Worm (Caenorhabditis elegans): ENCODE measurements around the gene T05D4.5.

Gene T05D4.5

ce11 chrIII:13563583-13563982, 17.1 kb upstream of the T05D4.5 start:
- TF ChIP-seq C34F6.9 (tag; optimal IDR thresholded peaks at IDR 0.05) (no peak), nhr-237 (tag; optimal IDR thresholded peaks at IDR 0.05) (no peak), unc-62 (GFP tag; optimal IDR thresholded peaks at IDR 0.05) (no peak), dmd-4 (tag; optimal IDR thresholded peaks at IDR 0.05) (no peak), sma-3 (GFP tag; optimal IDR thresholded peaks at IDR 0.05) (no peak), ceh-16 (tag; optimal IDR thresholded peaks at IDR 0.05) (no peak), nhr-12 (tag; optimal IDR thresholded peaks at IDR 0.05) (no peak), nhr-25 (tag; optimal IDR thresholded peaks at IDR 0.05) (no peak), mbf-1 (tag; optimal IDR thresholded peaks at IDR 0.05) (no peak), ZK546.5 (tag; optimal IDR thresholded peaks at IDR 0.05) (no peak), unc-55 (GFP tag; optimal IDR thresholded peaks at IDR 0.05) (no peak), aly-2 (tag; optimal IDR thresholded peaks at IDR 0.05) (no peak), lsy-2 (tag; optimal IDR thresholded peaks at IDR 0.05) (no peak), elt-3 (tag; optimal IDR thresholded peaks at IDR 0.05) (no peak), fos-1 (tag; optimal IDR thresholded peaks at IDR 0.05) (no peak), snpc-4 (tag; optimal IDR thresholded peaks at IDR 0.05) (no peak), skn-1 (tag; optimal IDR thresholded peaks at IDR 0.05) (no peak)

- TF ChIP-seq nhr-237 (tag; optimal IDR thresholded peaks at IDR 0.05): no peak
- peak in 1 of 2 experiments; percentile 45 for TF ChIP-seq lsy-2 (tag; optimal IDR thresholded peaks at IDR 0.05)
- peak; percentile 62 for TF ChIP-seq C34F6.9 (tag; optimal IDR thresholded peaks at IDR 0.05)
- peak; percentile 60 for TF ChIP-seq F13H6.1 (tag; optimal IDR thresholded peaks at IDR 0.05)
- TF ChIP-seq zag-1 (tag; optimal IDR thresholded peaks at IDR 0.05): peak; percentile 41
- peak; percentile 70 for TF ChIP-seq lin-11 (tag; optimal IDR thresholded peaks at IDR 0.05)
- TF ChIP-seq nhr-21 (tag; optimal IDR thresholded peaks at IDR 0.05): no peak
- no peak for TF ChIP-seq ceh-16 (tag; optimal IDR thresholded peaks at IDR 0.05)
- TF ChIP-seq unc-55 (GFP tag; optimal IDR thresholded peaks at IDR 0.05): peak; percentile 53
- TF ChIP-seq ZK546.5 (tag; optimal IDR thresholded peaks at IDR 0.05): no peak
- TF ChIP-seq sma-9 (GFP tag; optimal IDR thresholded peaks at IDR 0.05): peak; percentile 51
- no peak for TF ChIP-seq sma-9 (tag; optimal IDR thresholded peaks at IDR 0.05)
- TF ChIP-seq sem-4 (tag; optimal IDR thresholded peaks at IDR 0.05): peak; percentile 6
- peak; percentile 12 for TF ChIP-seq crh-2 (tag; optimal IDR thresholded peaks at IDR 0.05)
- TF ChIP-seq nhr-129 (tag; optimal IDR thresholded peaks at IDR 0.05): peak; percentile 76
These were observed 15.7 kb upstream of the T05D4.5 start, which contains the start of gene aldo-1 for ce11 chrIII:13564929-13565328. Gene aldo-1 (minus strand): TSS chrIII:13564937.

DNA sequence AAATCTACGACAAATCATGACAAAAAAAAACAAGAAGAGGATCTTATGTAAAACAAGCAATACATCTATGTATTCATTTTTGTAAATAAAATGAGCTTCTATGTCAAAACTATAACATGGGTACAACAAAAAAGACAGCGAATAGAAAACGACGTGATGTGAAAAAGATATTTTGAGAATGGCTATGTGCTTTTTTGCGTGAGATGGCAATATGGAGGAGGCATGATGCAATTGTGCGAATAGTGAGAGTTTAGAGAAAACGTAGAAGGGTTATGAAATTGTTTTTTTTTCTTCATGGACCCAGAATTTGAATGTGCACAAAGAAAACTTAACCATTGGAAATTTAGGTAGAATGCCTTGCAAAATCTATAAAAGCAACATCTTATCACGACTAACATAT, 14.7 kb upstream of the T05D4.5 start:
- TF ChIP-seq alr-1 (tag; optimal IDR thresholded peaks at IDR 0.05): no peak
- TF ChIP-seq ama-1 (optimal IDR thresholded peaks at IDR 0.05): no peak
- no peak for TF ChIP-seq nhr-12 (tag; optimal IDR thresholded peaks at IDR 0.05)
- TF ChIP-seq unc-39 (tag; optimal IDR thresholded peaks at IDR 0.05): no peak
- no peak for TF ChIP-seq aly-2 (tag; optimal IDR thresholded peaks at IDR 0.05)
- no peak for TF ChIP-seq mbf-1 (tag; optimal IDR thresholded peaks at IDR 0.05)
- TF ChIP-seq lsy-2 (tag; optimal IDR thresholded peaks at IDR 0.05): peak in 1 of 2 experiments; percentile 31
- no peak for TF ChIP-seq F13H6.1 (tag; optimal IDR thresholded peaks at IDR 0.05)
- TF ChIP-seq ceh-82 (tag; optimal IDR thresholded peaks at IDR 0.05): no peak
- no peak for TF ChIP-seq blmp-1 (tag; optimal IDR thresholded peaks at IDR 0.05; ENCODE audit: insufficient read depth)
- TF ChIP-seq R02D3.7 (tag; optimal IDR thresholded peaks at IDR 0.05): no peak
- no peak for TF ChIP-seq elt-3 (tag; optimal IDR thresholded peaks at IDR 0.05)
- TF ChIP-seq nhr-25 (tag; optimal IDR thresholded peaks at IDR 0.05): no peak
- no peak for TF ChIP-seq nhr-21 (tag; optimal IDR thresholded peaks at IDR 0.05)
- TF ChIP-seq unc-55 (GFP tag; optimal IDR thresholded peaks at IDR 0.05): peak; percentile 46
- no peak for TF ChIP-seq sma-9 (GFP tag; optimal IDR thresholded peaks at IDR 0.05)
- no peak for TF ChIP-seq sma-9 (tag; optimal IDR thresholded peaks at IDR 0.05)
- TF ChIP-seq nhr-129 (tag; optimal IDR thresholded peaks at IDR 0.05): peak; percentile 98
- no peak for TF ChIP-seq ceh-16 (tag; optimal IDR thresholded peaks at IDR 0.05)
- TF ChIP-seq C34F6.9 (tag; optimal IDR thresholded peaks at IDR 0.05): peak; percentile 53
- TF ChIP-seq nhr-11 (tag; optimal IDR thresholded peaks at IDR 0.05): no peak
- no peak for TF ChIP-seq fos-1 (tag; optimal IDR thresholded peaks at IDR 0.05)
- no peak for TF ChIP-seq sem-4 (tag; optimal IDR thresholded peaks at IDR 0.05)
- no peak for TF ChIP-seq unc-62 (GFP tag; optimal IDR thresholded peaks at IDR 0.05)

ce11 chrIII:13570347-13570746, 10.3 kb upstream of the T05D4.5 start, which contains the start of gene exc-12:
Gene exc-12 (minus strand): TSS chrIII:13570447.
- TF ChIP-seq blmp-1 (tag; optimal IDR thresholded peaks at IDR 0.05; ENCODE audit: insufficient read depth) (no peak), ztf-11 (tag; optimal IDR thresholded peaks at IDR 0.05) (no peak), ceh-82 (tag; optimal IDR thresholded peaks at IDR 0.05) (no peak), nhr-12 (tag; optimal IDR thresholded peaks at IDR 0.05) (no peak), ama-1 (optimal IDR thresholded peaks at IDR 0.05) (no peak), elt-3 (tag; optimal IDR thresholded peaks at IDR 0.05) (no peak), nhr-25 (tag; optimal IDR thresholded peaks at IDR 0.05) (no peak), unc-39 (tag; optimal IDR thresholded peaks at IDR 0.05) (no peak), F13H6.1 (tag; optimal IDR thresholded peaks at IDR 0.05) (no peak), Y55F3AM.14 (GFP tag; optimal IDR thresholded peaks at IDR 0.05) (no peak), sma-3 (GFP tag; optimal IDR thresholded peaks at IDR 0.05) (no peak), nhr-77 (tag; optimal IDR thresholded peaks at IDR 0.05) (no peak), nhr-23 (tag; optimal IDR thresholded peaks at IDR 0.05) (no peak), mdl-1 (tag; optimal IDR thresholded peaks at IDR 0.05) (no peak), skn-1 (tag; optimal IDR thresholded peaks at IDR 0.05) (no peak), fos-1 (tag; optimal IDR thresholded peaks at IDR 0.05) (no peak), R02D3.7 (tag; optimal IDR thresholded peaks at IDR 0.05) (no peak)
